Fruit fly (Drosophila melanogaster) whole organism, wandering third instar larva: ENCODE measurements around the gene Lst8.

ENCODE experiments used
- Abd-B ChIP-seq: fragments of >200 bp; optimal IDR thresholded peaks from 2 replicates; lab custom pipeline; 2017; ENCODE audit warnings: missing biosample characterization, missing genetic modification characterization
- CG9705 ChIP-seq: fragments of 200-800 bp; sonication (Bioruptor generic); optimal IDR thresholded peaks from 2 replicates; lab custom pipeline; 2018; ENCODE audit warnings: missing biosample characterization, mild to moderate bottlenecking, missing genetic modification characterization
- Dfd ChIP-seq: fragments of >200 bp; optimal IDR thresholded peaks from 2 replicates; lab custom pipeline; 2017; ENCODE audit warnings: missing biosample characterization, missing genetic modification characterization
- Hr78 ChIP-seq: fragments of >200 bp; optimal IDR thresholded peaks from 2 replicates; lab custom pipeline; 2017; ENCODE audit warnings: missing biosample characterization, missing genetic modification characterization
- Myc ChIP-seq: fragments of >200 bp; optimal IDR thresholded peaks from 2 replicates; lab custom pipeline; 2017
- OdsH ChIP-seq: fragments of 200-800 bp; sonication (Bioruptor generic); optimal IDR thresholded peaks from 2 replicates; lab custom pipeline; 2016; ENCODE audit warnings: missing biosample characterization, mild to moderate bottlenecking, missing genetic modification characterization
- Rel ChIP-seq, 2 experiments: fragments of 200-800 bp; sonication (Bioruptor generic) in 1 of 2; optimal IDR thresholded peaks; 2 replicates in 1 of 2; 3 replicates in 1 of 2; lab custom pipeline; 2016 to 2019; ENCODE audit warnings: mild to moderate bottlenecking in 2 of 2, missing biosample characterization in 2 of 2, missing genetic modification characterization in 2 of 2, moderate library complexity in 1 of 2
- dl ChIP-seq, 2 experiments: fragments of 175-275, 200-275 bp in 1 of 2; fragments of 200-275 bp in 1 of 2; sonication (Bioruptor generic); optimal IDR thresholded peaks; lab custom pipeline; 2018; ENCODE audit warnings: mild to moderate bottlenecking in 2 of 2, missing biosample characterization in 2 of 2, missing genetic modification characterization in 2 of 2, moderate library complexity in 2 of 2; ENCODE audit not compliant: partially characterized antibody in 2 of 2, insufficient read depth in 1 of 2
- dmrt93B ChIP-seq: fragments of 200-800 bp; sonication (Bioruptor generic); optimal IDR thresholded peaks from 2 replicates; lab custom pipeline; 2018; ENCODE audit warnings: missing biosample characterization, mild to moderate bottlenecking, missing genetic modification characterization
- dsf ChIP-seq: sonication (Bioruptor generic); optimal IDR thresholded peaks from 2 replicates; lab custom pipeline; 2016; ENCODE audit warnings: missing biosample characterization, missing genetic modification characterization, borderline replicate concordance
- h ChIP-seq: fragments of 200-800 bp; sonication (Bioruptor generic); optimal IDR thresholded peaks from 3 replicates; lab custom pipeline; 2016; ENCODE audit warnings: missing biosample characterization, mild to moderate bottlenecking, missing genetic modification characterization
- lola ChIP-seq: fragments of >200 bp; optimal IDR thresholded peaks from 2 replicates; lab custom pipeline; 2017; ENCODE audit warnings: missing biosample characterization, missing genetic modification characterization
- psq ChIP-seq: fragments of 200-800 bp; sonication (Bioruptor generic); optimal IDR thresholded peaks from 3 replicates; lab custom pipeline; 2017; ENCODE audit warnings: missing biosample characterization, mild to moderate bottlenecking, missing genetic modification characterization, moderate library complexity
- rgr ChIP-seq: fragments of 200-800 bp; sonication (Bioruptor generic); optimal IDR thresholded peaks from 3 replicates; lab custom pipeline; 2016; ENCODE audit warnings: missing biosample characterization, mild to moderate bottlenecking, missing genetic modification characterization

dm6 chrX:9600083-9600817, 5.5 kb downstream of the Lst8 start:
- TF ChIP-seq Myc (lab: Kevin White, UChicago) (peak; percentile 59), h (GFP tag; lab: Kevin White, UChicago) (peak; percentile 70), Dfd (no peak), dmrt93B (GFP tag; lab: Kevin White, UChicago) (no peak), rgr (GFP tag; lab: Kevin White, UChicago) (peak; percentile 60), psq (GFP tag; lab: Kevin White, UChicago) (peak; percentile 34), CG9705 (GFP tag; lab: Kevin White, UChicago) (no peak), lola (GFP tag; lab: Kevin White, UChicago) (no peak), dl (GFP tag; optimal IDR thresholded peaks at IDR 0.05; lab: Kevin White, UChicago; ENCODE audit: insufficient read depth in 1 of 2, partially characterized antibody in 2 of 2) (no peak), dsf (GFP tag; lab: Kevin White, UChicago) (no peak), OdsH (GFP tag; lab: Kevin White, UChicago) (peak; percentile 59), Rel (GFP tag; optimal IDR thresholded peaks at IDR 0.05; lab: Kevin White, UChicago) (no peak), Rel (tag; optimal IDR thresholded peaks at IDR 0.05; lab: Kevin White, UChicago) (no peak), Hr78 (GFP tag; lab: Kevin White, UChicago) (no peak), Abd-B (GFP tag; lab: Kevin White, UChicago) (no peak)
